Worm (Caenorhabditis elegans) whole organism, L2 larva: ENCODE measurements around the gene F44B9.8.
A peak's percentile ranks its signal among the peaks of the same experiment; 100 is the strongest.

Experiments used
- F13H6.1 ChIP-seq: sonication (generic microtip); optimal IDR thresholded peaks from 2 replicates; lab custom pipeline; 2016; ENCODE audit warnings: missing genetic modification characterization, missing compliant biosample characterization
- R02D3.7 ChIP-seq: fragments of 150-350 bp; optimal IDR thresholded peaks from 2 replicates; lab custom pipeline; 2014; ENCODE audit warnings: missing biosample characterization, missing genetic modification characterization
- ZK546.5 ChIP-seq: sonication (generic microtip); optimal IDR thresholded peaks from 2 replicates; lab custom pipeline; 2017; ENCODE audit warnings: missing biosample characterization, missing genetic modification characterization
- alr-1 ChIP-seq: fragments of 150-350 bp; optimal IDR thresholded peaks from 2 replicates; lab custom pipeline; 2014; ENCODE audit warnings: missing biosample characterization, missing genetic modification characterization
- aly-2 ChIP-seq: fragments of 150-350 bp; optimal IDR thresholded peaks from 2 replicates; lab custom pipeline; 2014; ENCODE audit warnings: missing biosample characterization, missing genetic modification characterization
- ama-1 ChIP-seq: fragments of 150-350 bp; optimal IDR thresholded peaks from 2 replicates; lab custom pipeline; 2018; ENCODE audit warnings: inconsistent platforms
- ceh-16 ChIP-seq: fragments of 150-350 bp; optimal IDR thresholded peaks from 2 replicates; lab custom pipeline; 2014; ENCODE audit warnings: missing biosample characterization, missing genetic modification characterization
- ceh-82 ChIP-seq: fragments of 150-350 bp; optimal IDR thresholded peaks from 2 replicates; lab custom pipeline; 2014; ENCODE audit warnings: missing biosample characterization, missing genetic modification characterization
- crh-2 ChIP-seq: sonication (generic microtip); optimal IDR thresholded peaks from 2 replicates; lab custom pipeline; 2017; ENCODE audit warnings: missing biosample characterization, missing genetic modification characterization
- dmd-4 ChIP-seq: sonication (generic microtip); optimal IDR thresholded peaks from 2 replicates; lab custom pipeline; 2017; ENCODE audit warnings: missing biosample characterization, missing genetic modification characterization
- egl-27 ChIP-seq: sonication (generic microtip); optimal IDR thresholded peaks from 3 replicates; lab custom pipeline; 2017; ENCODE audit warnings: missing biosample characterization, missing genetic modification reagents, missing genetic modification characterization
- elt-1 ChIP-seq: fragments of 150-350 bp; optimal IDR thresholded peaks from 2 replicates; lab custom pipeline; 2014; ENCODE audit warnings: missing biosample characterization, missing genetic modification characterization
- fos-1 ChIP-seq: fragments of 150-350 bp; optimal IDR thresholded peaks from 2 replicates; lab custom pipeline; 2014; ENCODE audit warnings: missing biosample characterization, missing genetic modification characterization
- gmeb-1 ChIP-seq: fragments of 150-350 bp; optimal IDR thresholded peaks from 2 replicates; lab custom pipeline; 2014; ENCODE audit warnings: missing biosample characterization, missing genetic modification characterization
- lin-11 ChIP-seq: fragments of 150-350 bp; sonication (generic microtip); optimal IDR thresholded peaks from 2 replicates; lab custom pipeline; 2014; ENCODE audit warnings: missing biosample characterization, missing genetic modification characterization, inconsistent platforms, mixed read lengths
- lin-13 ChIP-seq: fragments of 150-350 bp; optimal IDR thresholded peaks from 2 replicates; lab custom pipeline; 2014; ENCODE audit warnings: missing biosample characterization, missing genetic modification reagents, missing genetic modification characterization
- lin-39 ChIP-seq: fragments of 150-350 bp; optimal IDR thresholded peaks from 2 replicates; lab custom pipeline; 2014; ENCODE audit warnings: missing biosample characterization, missing genetic modification reagents, missing genetic modification characterization
- lsy-2 ChIP-seq, 2 experiments: fragments of 150-350 bp in 1 of 2; sonication (generic microtip) in 1 of 2; optimal IDR thresholded peaks; 2 replicates each; lab custom pipeline; 2014 to 2017; ENCODE audit warnings: missing biosample characterization in 2 of 2, missing genetic modification characterization in 2 of 2
- mab-5 ChIP-seq: fragments of 150-350 bp; optimal IDR thresholded peaks from 2 replicates; lab custom pipeline; 2014; ENCODE audit warnings: missing biosample characterization, missing genetic modification characterization
- mbf-1 ChIP-seq: sonication (generic microtip); optimal IDR thresholded peaks from 2 replicates; lab custom pipeline; 2017; ENCODE audit warnings: missing biosample characterization, missing genetic modification characterization
- mdl-1 ChIP-seq, 2 experiments: fragments of 150-350 bp in 1 of 2; sonication (generic microtip) in 1 of 2; optimal IDR thresholded peaks; 2 replicates each; lab custom pipeline; 2017; ENCODE audit warnings: missing biosample characterization in 2 of 2, missing genetic modification characterization in 2 of 2
- nhr-10 ChIP-seq: sonication (generic microtip); optimal IDR thresholded peaks from 2 replicates; lab custom pipeline; 2017; ENCODE audit warnings: missing biosample characterization, missing genetic modification characterization
- nhr-11 ChIP-seq: fragments of 150-350 bp; optimal IDR thresholded peaks from 2 replicates; lab custom pipeline; 2014; ENCODE audit warnings: missing biosample characterization, missing genetic modification characterization
- nhr-12 ChIP-seq: fragments of 150-350 bp; optimal IDR thresholded peaks from 2 replicates; lab custom pipeline; 2014; ENCODE audit warnings: missing biosample characterization, missing genetic modification characterization
- nhr-129 ChIP-seq: fragments of 150-350 bp; optimal IDR thresholded peaks from 2 replicates; lab custom pipeline; 2014; ENCODE audit warnings: missing biosample characterization, missing genetic modification characterization
- nhr-21 ChIP-seq: fragments of 150-350 bp; optimal IDR thresholded peaks from 2 replicates; lab custom pipeline; 2014; ENCODE audit warnings: missing biosample characterization, missing genetic modification characterization
- nhr-23 ChIP-seq: fragments of 150-350 bp; optimal IDR thresholded peaks from 2 replicates; lab custom pipeline; 2014; ENCODE audit warnings: missing biosample characterization, missing genetic modification reagents, missing genetic modification characterization
- nhr-237 ChIP-seq: fragments of 150-350 bp; optimal IDR thresholded peaks from 2 replicates; lab custom pipeline; 2014; ENCODE audit warnings: missing biosample characterization, missing genetic modification characterization
- nhr-25 ChIP-seq: fragments of 150-350 bp; sonication (generic microtip); optimal IDR thresholded peaks from 3 replicates; lab custom pipeline; 2014; ENCODE audit warnings: missing biosample characterization, missing genetic modification characterization
- nhr-77 ChIP-seq: fragments of 150-350 bp; optimal IDR thresholded peaks from 2 replicates; lab custom pipeline; 2014; ENCODE audit warnings: missing biosample characterization, missing genetic modification characterization
- peb-1 ChIP-seq: fragments of 150-350 bp; optimal IDR thresholded peaks from 2 replicates; lab custom pipeline; 2014; ENCODE audit warnings: missing biosample characterization, missing genetic modification characterization
- sem-4 ChIP-seq: fragments of 150-350 bp; optimal IDR thresholded peaks from 2 replicates; lab custom pipeline; 2014; ENCODE audit warnings: missing biosample characterization, missing genetic modification reagents, missing genetic modification characterization
- skn-1 ChIP-seq: sonication (generic microtip); optimal IDR thresholded peaks from 2 replicates; lab custom pipeline; 2017; ENCODE audit warnings: missing biosample characterization, missing genetic modification characterization
- sma-3 ChIP-seq: sonication (generic microtip); optimal IDR thresholded peaks from 2 replicates; lab custom pipeline; 2016; ENCODE audit warnings: missing genetic modification reagents, missing genetic modification characterization, missing compliant biosample characterization
- sma-9 ChIP-seq, 2 experiments: fragments of 150-350 bp in 1 of 2; sonication (generic microtip) in 1 of 2; optimal IDR thresholded peaks; 2 replicates each; lab custom pipeline; 2014 to 2016; ENCODE audit warnings: missing genetic modification characterization in 2 of 2, mild to moderate bottlenecking in 1 of 2, missing biosample characterization in 1 of 2, missing compliant biosample characterization in 1 of 2, missing genetic modification reagents in 1 of 2, moderate library complexity in 1 of 2
- snpc-4 ChIP-seq: fragments of 150-350 bp; optimal IDR thresholded peaks from 2 replicates; lab custom pipeline; 2014; ENCODE audit warnings: missing biosample characterization, missing genetic modification characterization
- unc-39 ChIP-seq: fragments of 150-350 bp; optimal IDR thresholded peaks from 2 replicates; lab custom pipeline; 2014; ENCODE audit warnings: missing biosample characterization, missing genetic modification characterization
- unc-55 ChIP-seq: fragments of 150-350 bp; sonication (generic microtip); optimal IDR thresholded peaks from 3 replicates; lab custom pipeline; 2014; ENCODE audit warnings: missing biosample characterization, missing genetic modification reagents, missing genetic modification characterization
- unc-62 ChIP-seq: fragments of 150-350 bp; optimal IDR thresholded peaks from 2 replicates; lab custom pipeline; 2014; ENCODE audit warnings: missing biosample characterization, missing genetic modification reagents, missing genetic modification characterization
- zag-1 ChIP-seq: fragments of 150-350 bp; optimal IDR thresholded peaks from 2 replicates; lab custom pipeline; 2014; ENCODE audit warnings: missing biosample characterization, missing genetic modification characterization
- ztf-1 ChIP-seq: fragments of 200-800 bp; sonication (Bioruptor generic); conservative IDR thresholded peaks from 2 replicates; pipeline ENCODE4 v1.3.6; 2022; ENCODE audit warnings: missing genetic modification characterization, missing compliant biosample characterization
- ztf-4 ChIP-seq: fragments of 150-350 bp; optimal IDR thresholded peaks from 2 replicates; lab custom pipeline; 2014; ENCODE audit warnings: missing biosample characterization, missing genetic modification characterization

F44B9.8 gene

DNA sequence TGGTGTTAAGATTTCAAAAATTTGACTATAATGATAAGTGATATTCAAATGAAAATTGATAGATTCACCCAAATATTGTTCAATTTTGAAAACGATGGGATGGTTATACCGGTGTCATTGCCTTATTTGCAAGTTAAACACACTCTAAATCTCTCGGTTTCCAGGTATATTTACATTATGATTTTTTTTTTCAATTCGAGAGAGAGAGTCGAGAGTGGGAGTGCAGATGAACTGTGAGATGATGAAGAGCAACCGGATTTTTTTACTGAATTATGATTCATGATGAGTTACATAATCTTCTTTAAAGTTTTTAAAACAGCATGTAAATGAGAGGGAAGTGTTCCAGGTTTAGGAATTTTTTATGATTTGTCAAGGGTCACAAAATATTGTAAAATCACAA is 4.1 kb upstream of the F44B9.8 start, which contains the start of gene F44B9.10:
Gene F44B9.10, minus strand, starts transcription at position 101 of the 400 bp plus-strand sequence.
- TF ChIP-seq nhr-11 (no peak), R02D3.7 (tag; lab: Kevin White, UChicago) (no peak), mdl-1 (tag; optimal IDR thresholded peaks at IDR 0.05; lab: Kevin White, UChicago) (no peak), sma-3 (GFP tag; lab: Kevin White, UChicago) (no peak), aly-2 (tag; lab: Kevin White, UChicago) (no peak), ztf-4 (tag; lab: Kevin White, UChicago) (no peak), nhr-12 (tag; lab: Kevin White, UChicago) (no peak), ama-1 (lab: Kevin White, UChicago) (no peak), nhr-77 (no peak), alr-1 (tag; lab: Kevin White, UChicago) (no peak)

DNA sequence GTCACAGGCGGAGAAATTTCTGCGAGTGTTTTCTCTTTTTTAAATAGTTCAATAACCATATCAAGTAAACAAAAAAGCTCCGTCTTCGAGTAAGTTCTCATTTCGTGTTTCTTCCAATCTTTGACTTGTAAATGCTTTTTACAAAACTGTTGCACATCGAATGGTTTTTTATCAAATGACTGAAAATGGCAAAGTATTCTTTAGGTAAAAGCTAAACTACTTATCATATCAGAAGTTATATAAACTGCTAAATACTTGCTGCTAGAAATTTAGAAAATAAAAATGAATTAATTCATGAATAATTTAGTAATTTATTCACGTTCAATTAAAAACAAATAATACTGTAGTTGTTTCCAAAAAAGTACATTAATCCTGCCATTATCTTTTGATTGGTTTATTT is 1.5 kb upstream of the F44B9.8 start, which contains the start of gene F44B9.9:
Gene F44B9.9, minus strand, starts transcription at position 101 of the 400 bp plus-strand sequence.
- no peak for TF ChIP-seq lsy-2 (tag; optimal IDR thresholded peaks at IDR 0.05; lab: Kevin White, UChicago)
- TF ChIP-seq ztf-1 (GFP tag; lab: Robert Waterston, UW): no peak
- TF ChIP-seq sma-3 (GFP tag; lab: Kevin White, UChicago): no peak
- TF ChIP-seq peb-1: no peak
- TF ChIP-seq unc-39 (tag; lab: Kevin White, UChicago): no peak
- TF ChIP-seq nhr-11: no peak
- TF ChIP-seq unc-62 (GFP tag; lab: Kevin White, UChicago): no peak
- no peak for TF ChIP-seq nhr-25 (tag; lab: Kevin White, UChicago)

- TF ChIP-seq skn-1 (tag; lab: Kevin White, UChicago) (no peak), lin-11 (tag; lab: Kevin White, UChicago) (no peak), nhr-77 (no peak), unc-55 (GFP tag; lab: Kevin White, UChicago) (no peak), F13H6.1 (no peak), R02D3.7 (tag; lab: Kevin White, UChicago) (no peak), ceh-82 (tag; lab: Kevin White, UChicago) (no peak), sma-9 (GFP tag; optimal IDR thresholded peaks at IDR 0.05; lab: Kevin White, UChicago) (no peak), sma-9 (tag; optimal IDR thresholded peaks at IDR 0.05; lab: Kevin White, UChicago) (no peak), lsy-2 (tag; optimal IDR thresholded peaks at IDR 0.05; lab: Kevin White, UChicago) (no peak)
- TF ChIP-seq, all 48 proteins: peak for 0
Observed at ce11 chrIII:8027942-8028341, 1.5 kb downstream of the F44B9.8 start, which contains the start of gene mdt-30. Gene mdt-30 (minus strand): TSS chrIII:8028042.

ce11 chrIII:8022077-8022476 is 7.4 kb downstream of the F44B9.8 start, which contains the start of gene F44B9.2:
Gene F44B9.2 (plus strand): TSS chrIII:8022463.
- TF ChIP-seq mdl-1 (tag; optimal IDR thresholded peaks at IDR 0.05; lab: Kevin White, UChicago) (no peak), dmd-4 (no peak), nhr-129 (tag; lab: Kevin White, UChicago) (no peak), elt-1 (no peak), nhr-21 (tag; lab: Kevin White, UChicago) (no peak), R02D3.7 (tag; lab: Kevin White, UChicago) (no peak), ztf-1 (GFP tag; lab: Robert Waterston, UW) (no peak), ceh-16 (tag; lab: Kevin White, UChicago) (no peak), lin-39 (tag; lab: Kevin White, UChicago) (no peak), egl-27 (no peak), snpc-4 (tag; lab: Kevin White, UChicago) (no peak), gmeb-1 (tag; lab: Kevin White, UChicago) (no peak), sma-3 (GFP tag; lab: Kevin White, UChicago) (no peak), ZK546.5 (tag; lab: Kevin White, UChicago) (no peak), lin-11 (tag; lab: Kevin White, UChicago) (no peak), F13H6.1 (no peak), aly-2 (tag; lab: Kevin White, UChicago) (no peak), mbf-1 (tag; lab: Kevin White, UChicago) (no peak), nhr-23 (tag; lab: Kevin White, UChicago) (no peak), nhr-77 (no peak)

ce11 chrIII:8020823-8021332 is 8.6 kb downstream of the F44B9.8 start, which contains the start of gene lin-36:
Gene lin-36 (minus strand): TSS chrIII:8020873.
- TF ChIP-seq fos-1 (tag; lab: Kevin White, UChicago) (peak; percentile 72), nhr-237 (tag; lab: Kevin White, UChicago) (peak; percentile 7), unc-62 (GFP tag; lab: Kevin White, UChicago) (no peak), ceh-82 (tag; lab: Kevin White, UChicago) (no peak), F13H6.1 (peak; percentile 61), nhr-21 (tag; lab: Kevin White, UChicago) (peak; percentile 58), nhr-129 (tag; lab: Kevin White, UChicago) (peak; percentile 82), ceh-16 (tag; lab: Kevin White, UChicago) (peak; percentile 58), nhr-10 (tag; lab: Kevin White, UChicago) (no peak), crh-2 (tag; lab: Kevin White, UChicago) (peak; percentile 83), lin-13 (GFP tag; lab: Kevin White, UChicago) (peak; percentile 85), unc-55 (GFP tag; lab: Kevin White, UChicago) (peak; percentile 89), lsy-2 (tag; optimal IDR thresholded peaks at IDR 0.05; lab: Kevin White, UChicago) (peak; percentile 77 to 92), sma-3 (GFP tag; lab: Kevin White, UChicago) (peak; percentile 73), zag-1 (tag; lab: Kevin White, UChicago) (peak; percentile 16), lin-11 (tag; lab: Kevin White, UChicago) (peak; percentile 51), sem-4 (peak; percentile 51), mab-5 (tag; lab: Kevin White, UChicago) (peak; percentile 63), sma-9 (GFP tag; optimal IDR thresholded peaks at IDR 0.05; lab: Kevin White, UChicago) (peak; percentile 71), sma-9 (tag; optimal IDR thresholded peaks at IDR 0.05; lab: Kevin White, UChicago) (no peak), skn-1 (tag; lab: Kevin White, UChicago) (peak; percentile 44), snpc-4 (tag; lab: Kevin White, UChicago) (no peak)
